Worm (Caenorhabditis elegans) whole organism, L4 larva: ENCODE data around the gene srh-22.

Experiments
- R02D3.7 ChIP-seq: fragments of 150-350 bp; sonication (generic microtip); optimal IDR thresholded peaks from 3 replicates; lab custom pipeline; 2014; ENCODE audit warnings: missing biosample characterization, missing genetic modification characterization
- Y105C5A.15 ChIP-seq: fragments of 200-800 bp; sonication (Bioruptor generic); IDR thresholded peaks from 2 replicates; pipeline ENCODE4 v1.3.6; 2022; ENCODE audit warnings: missing genetic modification characterization, missing compliant biosample characterization
- ceh-28 ChIP-seq: fragments of 150-350 bp; optimal IDR thresholded peaks from 2 replicates; lab custom pipeline; 2014; ENCODE audit warnings: missing biosample characterization, missing genetic modification reagents, missing genetic modification characterization
- dpl-1 ChIP-seq: fragments of 150-350 bp; optimal IDR thresholded peaks from 2 replicates; lab custom pipeline; 2014; ENCODE audit warnings: missing biosample characterization, missing genetic modification reagents, missing genetic modification characterization
- dve-1 ChIP-seq: sonication (generic microtip); optimal IDR thresholded peaks from 2 replicates; lab custom pipeline; 2017; ENCODE audit warnings: antibody characterized with exemption, mild to moderate bottlenecking, missing genetic modification characterization, missing compliant biosample characterization; ENCODE audit not compliant: insufficient read depth
- fos-1 ChIP-seq: fragments of 150-350 bp; optimal IDR thresholded peaks from 2 replicates; lab custom pipeline; 2014; ENCODE audit warnings: missing biosample characterization, missing genetic modification characterization
- lir-3 ChIP-seq: sonication (generic microtip); optimal IDR thresholded peaks from 2 replicates; lab custom pipeline; 2016; ENCODE audit warnings: mild to moderate bottlenecking, missing genetic modification characterization, missing compliant biosample characterization
- mep-1 ChIP-seq: fragments of 150-350 bp; sonication (generic microtip); optimal IDR thresholded peaks from 3 replicates; lab custom pipeline; 2014; ENCODE audit warnings: missing biosample characterization, missing genetic modification characterization
- nhr-11 ChIP-seq: fragments of 150-350 bp; optimal IDR thresholded peaks from 2 replicates; lab custom pipeline; 2014; ENCODE audit warnings: missing biosample characterization, missing genetic modification characterization
- pqm-1 ChIP-seq: sonication (generic microtip); optimal IDR thresholded peaks from 2 replicates; lab custom pipeline; 2017; ENCODE audit warnings: missing biosample characterization, missing genetic modification characterization
- skn-1 ChIP-seq: fragments of 150-350 bp; optimal IDR thresholded peaks from 2 replicates; lab custom pipeline; 2014; ENCODE audit warnings: missing biosample characterization, missing genetic modification characterization
- unc-62 ChIP-seq, 3 experiments: fragments of 150-350 bp in 1 of 3; sonication (generic microtip); optimal IDR thresholded peaks in 2 of 3; peaks in 1 of 3; 1 replicate in 1 of 3; 2 replicates in 2 of 3; lab custom pipeline; 2014 to 2017; ENCODE audit warnings: missing biosample characterization in 3 of 3, missing genetic modification characterization in 3 of 3, missing genetic modification reagents in 3 of 3, missing genotype in 1 of 3
- zip-2 ChIP-seq: fragments of 150-350 bp; optimal IDR thresholded peaks from 2 replicates; lab custom pipeline; 2014; ENCODE audit warnings: missing biosample characterization, missing genetic modification characterization

- TF ChIP-seq fos-1 (tag; lab: Kevin White, UChicago), result no peak
- TF ChIP-seq pqm-1 (tag; lab: Kevin White, UChicago), result no peak
- no peak for TF ChIP-seq skn-1 (tag; lab: Kevin White, UChicago)
- no peak for TF ChIP-seq Y105C5A.15 (GFP tag; lab: Robert Waterston, UW)
- no peak for TF ChIP-seq unc-62 (GFP tag; optimal IDR thresholded peaks at IDR 0.05 in 1 of 2; lab: Kevin White, UChicago)
- no peak for TF ChIP-seq unc-62 (tag; optimal IDR thresholded peaks at IDR 0.05; lab: Kevin White, UChicago)
- TF ChIP-seq ceh-28, result no peak
- TF ChIP-seq R02D3.7 (tag; lab: Kevin White, UChicago), result no peak
- no peak for TF ChIP-seq zip-2 (tag; lab: Kevin White, UChicago)
- TF ChIP-seq lir-3 (tag; lab: Kevin White, UChicago), result no peak
- no peak for TF ChIP-seq mep-1 (tag; lab: Kevin White, UChicago)
- TF ChIP-seq dve-1, result no peak
- TF ChIP-seq nhr-11 (tag; lab: Kevin White, UChicago), result no peak
- TF ChIP-seq dpl-1, result no peak
Measured at ce11 chrV:4885372-4885771, 36.8 kb upstream of the srh-22 start, which contains the start of gene T19H12.3.
